Worm (Caenorhabditis elegans): ENCODE results near the gene Y105C5B.1413.

ce11 chrIV:16170606-16171033 lies 13.8 kb downstream of the Y105C5B.1413 start, which contains the start of gene gln-3:
- TF ChIP-seq sptf-1 (tag; optimal IDR thresholded peaks at IDR 0.05) (no peak), efl-3 (GFP tag; optimal IDR thresholded peaks at IDR 0.05) (no peak), sup-37 (GFP tag; optimal IDR thresholded peaks at IDR 0.05) (no peak), nhr-11 (tag; optimal IDR thresholded peaks at IDR 0.05) (no peak), ztf-4 (tag; optimal IDR thresholded peaks at IDR 0.05) (peak; percentile 37), lin-14 (GFP tag; optimal IDR thresholded peaks at IDR 0.05) (peak; percentile 76)
